Fruit fly (Drosophila melanogaster) whole organism, pupa: ENCODE data around the gene CG14062.

Source experiments
- CG10348 ChIP-seq: fragments of 200-800 bp; sonication (Bioruptor generic); IDR thresholded peaks from 2 replicates; pipeline ENCODE4 v1.3.6; 2022; ENCODE audit warnings: missing biosample characterization, missing genetic modification characterization
- CG12605 ChIP-seq: fragments of 200-800 bp; sonication (Bioruptor generic); IDR thresholded peaks from 2 replicates; pipeline ENCODE4 v1.3.6; 2022; ENCODE audit warnings: missing biosample characterization, missing genetic modification characterization
- CG13204 ChIP-seq: fragments of 200-800 bp; sonication (Bioruptor generic); optimal IDR thresholded peaks from 2 replicates; lab custom pipeline; 2018; ENCODE audit warnings: missing biosample characterization, mild to moderate bottlenecking, missing genetic modification characterization, moderate library complexity
- CG14655 ChIP-seq: fragments of 200-800 bp; sonication (Bioruptor generic); optimal IDR thresholded peaks from 3 replicates; lab custom pipeline; 2017; ENCODE audit warnings: mild to moderate bottlenecking, missing biosample characterization, missing genetic modification reagents, missing genetic modification characterization
- CG15710 ChIP-seq: fragments of 200-800 bp; sonication (Bioruptor generic); optimal IDR thresholded peaks from 2 replicates; lab custom pipeline; 2018; ENCODE audit warnings: missing biosample characterization, mild to moderate bottlenecking, missing genetic modification characterization, moderate library complexity
- CG17806 ChIP-seq: fragments of 200-800 bp; sonication (Bioruptor generic); optimal IDR thresholded peaks from 2 replicates; lab custom pipeline; 2018; ENCODE audit warnings: missing biosample characterization, mild to moderate bottlenecking, missing genetic modification characterization, moderate library complexity
- CG32121 ChIP-seq: fragments of 200-800 bp; sonication (Bioruptor generic); IDR thresholded peaks from 2 replicates; pipeline ENCODE4 v1.3.6; 2022; ENCODE audit warnings: missing biosample characterization, missing genetic modification characterization
- CG34367 ChIP-seq: fragments of 200-800 bp; sonication (Bioruptor generic); optimal IDR thresholded peaks from 2 replicates; lab custom pipeline; 2018; ENCODE audit warnings: missing biosample characterization, mild to moderate bottlenecking, missing genetic modification characterization
- CG4496 ChIP-seq: fragments of 200-800 bp; sonication (Bioruptor generic); IDR thresholded peaks from 3 replicates; pipeline ENCODE4 v1.3.6; 2022; ENCODE audit warnings: missing biosample characterization, missing genetic modification characterization
- CG8159 ChIP-seq: fragments of 200-800 bp; sonication (Bioruptor generic); optimal IDR thresholded peaks from 3 replicates; lab custom pipeline; 2018; ENCODE audit warnings: missing biosample characterization, mild to moderate bottlenecking, missing genetic modification characterization, moderate library complexity
- CG8301 ChIP-seq: fragments of 200-800 bp; sonication (Bioruptor generic); optimal IDR thresholded peaks from 2 replicates; lab custom pipeline; 2018; ENCODE audit warnings: missing biosample characterization, mild to moderate bottlenecking, missing genetic modification characterization
- CG9948 ChIP-seq: fragments of 200-800 bp; sonication (Bioruptor generic); optimal IDR thresholded peaks from 2 replicates; lab custom pipeline; 2018; ENCODE audit warnings: missing biosample characterization, mild to moderate bottlenecking, missing genetic modification characterization, moderate library complexity
- D1 ChIP-seq: fragments of 200-800 bp; sonication (Bioruptor generic); optimal IDR thresholded peaks from 2 replicates; lab custom pipeline; 2018; ENCODE audit warnings: missing biosample characterization, mild to moderate bottlenecking, missing genetic modification characterization, moderate library complexity
- EcR ChIP-seq: fragments of 200-800 bp; sonication (Bioruptor generic); optimal IDR thresholded peaks from 3 replicates; lab custom pipeline; 2019; ENCODE audit warnings: missing biosample characterization, missing genetic modification characterization, mild to moderate bottlenecking, moderate library complexity, missing genetic modification reagents
- Ets98B ChIP-seq: fragments of 200-800 bp; sonication (Bioruptor generic); IDR thresholded peaks from 2 replicates; pipeline ENCODE4 v1.3.6; 2022; ENCODE audit warnings: missing biosample characterization, missing genetic modification characterization
- Pif1A ChIP-seq: fragments of 200-800 bp; sonication (Bioruptor generic); optimal IDR thresholded peaks from 3 replicates; lab custom pipeline; 2016; ENCODE audit warnings: missing biosample characterization, missing genetic modification characterization
- Pif1B ChIP-seq: fragments of 200-800 bp; sonication (Bioruptor generic); optimal IDR thresholded peaks from 3 replicates; lab custom pipeline; 2016; ENCODE audit warnings: missing biosample characterization, missing genetic modification characterization
- Snoo ChIP-seq: fragments of 200-800 bp; sonication (Bioruptor generic); optimal IDR thresholded peaks from 3 replicates; lab custom pipeline; 2017; ENCODE audit warnings: missing biosample characterization, mild to moderate bottlenecking, missing genetic modification characterization, inconsistent platforms
- fd96Ca ChIP-seq: fragments of 200-800 bp; sonication (Bioruptor generic); IDR thresholded peaks from 3 replicates; pipeline ENCODE4 v1.3.6; 2022; ENCODE audit warnings: missing biosample characterization, missing genetic modification characterization
- gl ChIP-seq: fragments of 200-800 bp; sonication (Bioruptor generic); optimal IDR thresholded peaks from 2 replicates; lab custom pipeline; 2018; ENCODE audit warnings: missing biosample characterization, mild to moderate bottlenecking, missing genetic modification characterization
- rn ChIP-seq: fragments of 200-800 bp; sonication (Bioruptor generic); IDR thresholded peaks from 2 replicates; pipeline ENCODE4 v1.3.6; 2022; ENCODE audit warnings: missing biosample characterization, missing genetic modification characterization

Gene CG14062

DNA sequence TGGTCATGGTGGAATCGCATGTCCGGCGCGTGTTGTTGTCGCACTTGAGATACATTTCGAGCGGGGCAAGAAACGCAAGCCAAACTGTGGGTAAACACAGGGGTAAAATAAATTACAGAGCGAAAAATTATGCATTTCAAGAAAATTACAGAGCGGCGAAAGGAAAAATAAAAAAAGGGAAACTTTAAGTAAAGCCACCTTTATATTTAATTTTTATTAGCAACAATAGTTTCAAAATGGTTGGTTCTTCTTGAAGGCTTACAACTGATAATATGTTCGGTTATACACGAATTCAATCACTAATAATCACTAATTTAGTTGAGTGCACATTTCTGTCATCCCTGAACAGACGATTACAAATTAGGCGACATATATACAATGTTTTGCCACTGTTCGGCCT is 19.1 kb downstream of the CG14062 start:
- peak; percentile 75; the same call in 2 of the 3 replicates for TF ChIP-seq CG4496 (GFP tag; lab: Robert Waterston, UW)
- peak; percentile 59 for TF ChIP-seq CG8159 (tag; lab: Kevin White, UChicago)
- TF ChIP-seq rn (GFP tag; lab: Robert Waterston, UW): no peak
- TF ChIP-seq CG8301 (tag; lab: Kevin White, UChicago): peak; percentile 45
- TF ChIP-seq CG14655 (GFP tag; lab: Kevin White, UChicago): peak; percentile 36
- no peak for TF ChIP-seq Snoo (tag; lab: Kevin White, UChicago)
- TF ChIP-seq CG13204 (GFP tag; lab: Kevin White, UChicago): no peak
- TF ChIP-seq CG9948 (tag; lab: Kevin White, UChicago): peak; percentile 36
- TF ChIP-seq CG15710 (tag; lab: Kevin White, UChicago): peak; percentile 45
- TF ChIP-seq Pif1B: peak; percentile 29
- TF ChIP-seq CG12605 (GFP tag; lab: Robert Waterston, UW): no peak
- TF ChIP-seq EcR (GFP tag; lab: Kevin White, UChicago): no peak
- peak; percentile 59 for TF ChIP-seq CG32121 (GFP tag; lab: Robert Waterston, UW)
- TF ChIP-seq D1: no peak
- TF ChIP-seq CG34367: peak; percentile 36
- peak; percentile 58 for TF ChIP-seq Pif1A
- no peak for TF ChIP-seq CG10348 (GFP tag; lab: Robert Waterston, UW)
- no peak for TF ChIP-seq fd96Ca (GFP tag; lab: Robert Waterston, UW)
- TF ChIP-seq CG17806 (tag; lab: Kevin White, UChicago): peak; percentile 40
- peak; percentile 69 for TF ChIP-seq Ets98B
- TF ChIP-seq gl: no peak

DNA sequence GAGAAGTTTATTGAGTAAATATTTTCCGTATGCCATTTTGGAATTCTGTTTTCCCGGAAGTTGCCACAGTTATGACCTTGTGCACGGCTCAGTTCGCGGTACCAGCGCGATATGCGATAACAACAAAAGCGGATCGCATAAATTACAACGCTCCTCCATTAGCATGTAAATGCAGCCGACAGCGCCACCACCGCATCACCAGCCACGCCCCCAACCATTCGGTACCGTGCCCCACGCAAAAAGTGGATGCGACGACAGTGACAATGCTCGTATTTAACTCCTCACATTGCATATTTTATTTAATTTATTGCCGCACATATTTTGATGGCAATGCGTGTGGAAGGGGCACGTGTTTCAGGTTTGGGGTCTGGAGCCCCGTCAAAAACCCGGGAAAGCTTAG is 19.6 kb downstream of the CG14062 start:
- TF ChIP-seq CG8301 (tag; lab: Kevin White, UChicago): no peak
- TF ChIP-seq CG34367: no peak
- TF ChIP-seq CG14655 (GFP tag; lab: Kevin White, UChicago): no peak

DNA sequence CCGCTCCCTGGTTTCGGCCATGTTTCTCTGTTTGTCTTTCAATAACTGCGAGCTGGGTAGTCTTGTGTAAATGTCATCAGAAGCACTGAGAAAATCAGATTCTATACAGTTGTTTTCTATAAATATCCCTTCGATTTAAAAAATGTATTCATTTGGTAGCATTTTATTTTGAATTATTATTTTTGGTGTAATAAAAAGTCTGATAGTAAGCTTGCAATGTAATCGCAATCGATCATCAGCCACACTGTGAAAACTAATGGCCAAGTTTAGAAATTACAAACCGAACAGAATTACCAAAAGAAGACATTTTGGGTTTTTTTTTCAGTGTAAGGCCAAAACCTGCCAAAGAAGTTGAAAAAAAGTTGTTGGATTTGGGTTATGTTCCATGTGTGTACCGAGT is 21.9 kb downstream of the CG14062 start:
- TF ChIP-seq CG4496 (GFP tag; lab: Robert Waterston, UW) (no peak), Ets98B (no peak), CG9948 (tag; lab: Kevin White, UChicago) (no peak), CG17806 (tag; lab: Kevin White, UChicago) (no peak), CG15710 (tag; lab: Kevin White, UChicago) (no peak), CG12605 (GFP tag; lab: Robert Waterston, UW) (no peak), CG34367 (no peak), CG32121 (GFP tag; lab: Robert Waterston, UW) (no peak), D1 (no peak), CG14655 (GFP tag; lab: Kevin White, UChicago) (no peak)

DNA sequence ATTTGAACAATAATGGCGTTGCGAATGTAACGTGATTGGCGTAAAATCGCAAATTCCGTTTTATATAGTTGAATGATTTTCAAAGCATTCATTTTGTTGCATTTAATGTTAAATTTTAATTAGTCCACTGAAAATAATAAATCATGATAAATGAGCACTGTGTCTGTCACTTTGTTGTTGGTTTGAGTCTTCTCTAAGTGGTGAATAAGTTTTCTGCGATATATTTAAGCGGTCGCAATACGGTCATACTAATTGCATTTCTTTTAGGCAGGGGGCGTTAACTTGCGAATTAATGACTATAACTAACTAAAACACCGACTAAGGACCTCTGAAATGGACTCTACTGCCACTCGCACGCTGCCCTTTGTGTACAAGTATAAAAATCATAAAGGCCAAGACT is 36.9 kb downstream of the CG14062 start, which contains the start of gene CG9986:
CG9986 (plus strand) TSS at position 245 of the 400 bp plus-strand sequence.
- no peak for TF ChIP-seq EcR (GFP tag; lab: Kevin White, UChicago)
- TF ChIP-seq CG8301 (tag; lab: Kevin White, UChicago): no peak

DNA sequence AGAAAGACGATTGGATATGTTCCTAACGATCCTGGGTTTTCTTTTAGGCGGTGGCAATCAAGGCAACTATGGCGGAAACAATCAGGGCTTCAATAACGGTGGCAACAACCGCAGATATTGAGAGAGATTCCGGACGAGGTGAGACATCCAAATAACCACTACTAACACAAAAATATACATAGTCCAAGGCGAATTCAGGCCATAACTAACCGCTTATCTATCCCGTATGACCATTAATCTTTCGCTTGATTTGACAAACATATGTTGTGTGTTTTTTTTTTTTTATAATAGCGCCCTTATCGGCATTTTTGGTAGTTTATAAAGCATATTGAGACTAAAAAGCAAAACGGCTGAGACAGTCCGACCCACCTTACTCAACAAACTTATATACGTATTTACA is 39.1 kb downstream of the CG14062 start:
- no peak for TF ChIP-seq Pif1A
- no peak for TF ChIP-seq EcR (GFP tag; lab: Kevin White, UChicago)
- TF ChIP-seq CG9948 (tag; lab: Kevin White, UChicago): no peak
- no peak for TF ChIP-seq CG8301 (tag; lab: Kevin White, UChicago)
- no peak for TF ChIP-seq CG12605 (GFP tag; lab: Robert Waterston, UW)
- no peak for TF ChIP-seq CG15710 (tag; lab: Kevin White, UChicago)
- TF ChIP-seq CG14655 (GFP tag; lab: Kevin White, UChicago): no peak
- TF ChIP-seq CG32121 (GFP tag; lab: Robert Waterston, UW): no peak
- no peak for TF ChIP-seq gl
- no peak for TF ChIP-seq CG13204 (GFP tag; lab: Kevin White, UChicago)
- TF ChIP-seq CG10348 (GFP tag; lab: Robert Waterston, UW): no peak
- TF ChIP-seq D1: no peak
- no peak for TF ChIP-seq Ets98B
- TF ChIP-seq CG4496 (GFP tag; lab: Robert Waterston, UW): no peak
- no peak for TF ChIP-seq Snoo (tag; lab: Kevin White, UChicago)

DNA sequence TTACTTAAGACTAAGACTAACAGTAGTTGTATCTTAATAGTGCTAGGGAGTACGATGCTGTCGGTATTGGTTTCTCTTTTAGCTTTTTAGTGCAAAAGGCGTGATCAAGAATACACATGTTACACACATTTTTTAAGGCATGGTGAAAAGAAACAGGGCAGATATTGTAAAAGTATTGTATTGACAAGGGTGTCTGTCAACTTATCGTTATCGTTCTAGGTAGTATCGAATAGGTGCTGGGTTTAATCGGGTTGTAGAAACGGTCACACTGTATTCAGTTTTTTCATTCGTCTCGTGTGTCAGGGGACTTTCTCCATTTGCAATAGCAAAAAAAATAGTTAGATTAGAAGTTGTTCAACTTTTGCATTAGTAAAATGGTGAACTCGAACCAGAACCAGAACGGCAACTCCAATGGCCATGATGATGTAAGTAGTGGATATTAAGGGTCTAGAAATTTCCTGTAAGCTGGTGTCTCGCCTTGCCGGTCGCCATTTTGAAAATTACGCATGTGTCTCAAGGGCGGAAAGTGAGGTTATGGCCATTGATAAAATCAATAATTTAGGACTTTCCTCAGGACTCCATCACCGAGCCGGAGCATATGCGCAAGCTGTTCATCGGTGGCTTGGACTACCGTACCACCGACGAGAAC is 42.4 kb downstream of the CG14062 start:
- TF ChIP-seq CG32121 (GFP tag; lab: Robert Waterston, UW) (0 out of 2 replicates have a peak, but pooled peaks have one; percentile 15), CG13204 (GFP tag; lab: Kevin White, UChicago) (no peak), CG8301 (tag; lab: Kevin White, UChicago) (no peak), CG34367 (no peak), CG15710 (tag; lab: Kevin White, UChicago) (no peak), gl (no peak), Snoo (tag; lab: Kevin White, UChicago) (no peak), Pif1A (no peak), CG9948 (tag; lab: Kevin White, UChicago) (no peak), CG12605 (GFP tag; lab: Robert Waterston, UW) (no peak), EcR (GFP tag; lab: Kevin White, UChicago) (peak; percentile 5), Ets98B (0 out of 2 replicates have a peak, but pooled peaks have one; percentile 6), CG10348 (GFP tag; lab: Robert Waterston, UW) (no peak), Pif1B (no peak), CG14655 (GFP tag; lab: Kevin White, UChicago) (no peak), D1 (no peak), CG4496 (GFP tag; lab: Robert Waterston, UW) (no peak), rn (GFP tag; lab: Robert Waterston, UW) (no peak), fd96Ca (GFP tag; lab: Robert Waterston, UW) (0 out of 3 replicates have a peak, but pooled peaks have one; percentile 16), CG8159 (tag; lab: Kevin White, UChicago) (no peak), CG17806 (tag; lab: Kevin White, UChicago) (no peak)
